Fruit fly (Drosophila melanogaster) whole organism, embryonic: ENCODE results near the gene CG43886.

Experiments used
- Abd-B ChIP-seq: fragments of 200-800 bp; sonication (Bioruptor generic); optimal IDR thresholded peaks from 2 replicates; lab custom pipeline; 2018; ENCODE audit warnings: missing biosample characterization, mild to moderate bottlenecking, missing genetic modification characterization, moderate library complexity
- CG10565 ChIP-seq: fragments of 200-800 bp; sonication (Bioruptor generic); optimal IDR thresholded peaks from 3 replicates; lab custom pipeline; 2016; ENCODE audit warnings: missing biosample characterization, mild to moderate bottlenecking, missing genetic modification characterization
- CG11504 ChIP-seq: fragments of 200-800 bp; sonication (Bioruptor generic); optimal IDR thresholded peaks from 3 replicates; lab custom pipeline; 2019; ENCODE audit warnings: missing biosample characterization, mild to moderate bottlenecking, missing genetic modification characterization, moderate library complexity
- CG11560 ChIP-seq: fragments of 200-800 bp; sonication (Bioruptor generic); IDR thresholded peaks from 3 replicates; pipeline ENCODE4 v1.3.6; 2022; ENCODE audit warnings: missing biosample characterization, missing genetic modification characterization
- CG13287 ChIP-seq: fragments of 200-800 bp; sonication (Bioruptor generic); IDR thresholded peaks from 2 replicates; pipeline ENCODE4 v1.3.6; 2022; ENCODE audit warnings: missing biosample characterization, missing genetic modification characterization; ENCODE audit not compliant: partially characterized antibody
- CG15011 ChIP-seq: fragments of 200-800 bp; sonication (Bioruptor generic); optimal IDR thresholded peaks from 3 replicates; lab custom pipeline; 2018; ENCODE audit warnings: missing biosample characterization, mild to moderate bottlenecking, missing genetic modification characterization
- CG15269 ChIP-seq: fragments of 200-800 bp; sonication (Bioruptor generic); optimal IDR thresholded peaks from 2 replicates; lab custom pipeline; 2018; ENCODE audit warnings: missing biosample characterization, mild to moderate bottlenecking, missing genetic modification characterization, moderate library complexity
- CG1647 ChIP-seq: fragments of 200-800 bp; sonication (Bioruptor generic); optimal IDR thresholded peaks from 3 replicates; lab custom pipeline; 2016; ENCODE audit warnings: missing biosample characterization, missing genetic modification characterization
- CG17612 ChIP-seq: fragments of 200-800 bp; sonication (Bioruptor generic); IDR thresholded peaks from 2 replicates; pipeline ENCODE4 v1.3.6; 2022; ENCODE audit warnings: missing biosample characterization, missing genetic modification characterization
- CG17802 ChIP-seq: fragments of 200-800 bp; sonication (Bioruptor generic); optimal IDR thresholded peaks from 2 replicates; lab custom pipeline; 2018; ENCODE audit warnings: missing biosample characterization, mild to moderate bottlenecking, missing genetic modification characterization, moderate library complexity
- CG18262 ChIP-seq: fragments of 200-800 bp; optimal IDR thresholded peaks from 3 replicates; lab custom pipeline; 2019; ENCODE audit warnings: missing biosample characterization, mild to moderate bottlenecking, missing genetic modification characterization, moderate library complexity
- CG2678 ChIP-seq: fragments of 200-800 bp; sonication (Bioruptor generic); optimal IDR thresholded peaks from 3 replicates; lab custom pipeline; 2019; ENCODE audit warnings: missing biosample characterization, mild to moderate bottlenecking, missing genetic modification characterization, moderate library complexity
- CG30431 ChIP-seq: fragments of 200-800 bp; sonication (Bioruptor generic); optimal IDR thresholded peaks from 2 replicates; lab custom pipeline; 2017; ENCODE audit warnings: missing biosample characterization, missing genetic modification characterization
- CG3281 ChIP-seq: fragments of 200-800 bp; sonication (Bioruptor generic); optimal IDR thresholded peaks from 3 replicates; lab custom pipeline; 2017; ENCODE audit warnings: missing biosample characterization, mild to moderate bottlenecking, missing genetic modification characterization
- CG34422 ChIP-seq: fragments of 200-800 bp; sonication (Bioruptor generic); IDR thresholded peaks from 3 replicates; pipeline ENCODE4 v1.3.6; 2022; ENCODE audit warnings: missing biosample characterization, missing genetic modification characterization
- CG3838 ChIP-seq: fragments of 200-800 bp; sonication (Bioruptor generic); optimal IDR thresholded peaks from 3 replicates; lab custom pipeline; 2016; ENCODE audit warnings: missing biosample characterization, missing genetic modification characterization
- CG6175 ChIP-seq: fragments of 200-800 bp; sonication (Bioruptor generic); IDR thresholded peaks from 3 replicates; pipeline ENCODE4 v1.3.6; 2022; ENCODE audit warnings: missing biosample characterization, missing genetic modification characterization
- CG7357 ChIP-seq: fragments of 200-800 bp; sonication (Bioruptor generic); IDR thresholded peaks from 3 replicates; pipeline ENCODE4 v1.3.6; 2022; ENCODE audit warnings: missing biosample characterization, missing genetic modification characterization
- CG7745 ChIP-seq: fragments of 200-800 bp; sonication (Bioruptor generic); optimal IDR thresholded peaks from 2 replicates; lab custom pipeline; 2018; ENCODE audit warnings: missing biosample characterization, mild to moderate bottlenecking, missing genetic modification characterization, moderate library complexity
- CG7928 ChIP-seq: fragments of 200-800 bp; sonication (Bioruptor generic); optimal IDR thresholded peaks from 2 replicates; lab custom pipeline; 2017; ENCODE audit warnings: missing biosample characterization, mild to moderate bottlenecking, missing genetic modification characterization
- CG8089 ChIP-seq: fragments of 200-800 bp; sonication (Bioruptor generic); optimal IDR thresholded peaks from 3 replicates; lab custom pipeline; 2016; ENCODE audit warnings: missing biosample characterization, missing genetic modification characterization
- Doc2 ChIP-seq: fragments of 200-800 bp; sonication (Bioruptor generic); IDR thresholded peaks from 2 replicates; pipeline ENCODE4 v1.3.6; 2022; ENCODE audit warnings: missing biosample characterization, missing genetic modification characterization
- Fer2 ChIP-seq: fragments of 200-800 bp; sonication (Bioruptor generic); optimal IDR thresholded peaks from 2 replicates; lab custom pipeline; 2018; ENCODE audit warnings: missing biosample characterization, mild to moderate bottlenecking, missing genetic modification characterization, moderate library complexity
- Fer3 ChIP-seq: fragments of 200-800 bp; sonication (Bioruptor generic); optimal IDR thresholded peaks from 2 replicates; lab custom pipeline; 2018; ENCODE audit warnings: missing biosample characterization, mild to moderate bottlenecking, missing genetic modification characterization, moderate library complexity
- Gsc ChIP-seq: fragments of 200-800 bp; sonication (Bioruptor generic); IDR thresholded peaks from 2 replicates; pipeline ENCODE4 v1.3.6; 2022; ENCODE audit warnings: missing biosample characterization, missing genetic modification characterization
- HLH3B ChIP-seq: fragments of 200-800 bp; sonication (Bioruptor generic); IDR thresholded peaks from 2 replicates; pipeline ENCODE4 v1.3.6; 2022; ENCODE audit warnings: missing biosample characterization, missing genetic modification characterization
- HLH54F ChIP-seq: fragments of 200-800 bp; sonication (Bioruptor generic); optimal IDR thresholded peaks from 3 replicates; lab custom pipeline; 2016; ENCODE audit warnings: missing biosample characterization, missing genetic modification characterization
- Hr3 ChIP-seq: fragments of 200-800 bp; sonication (Bioruptor generic); optimal IDR thresholded peaks from 3 replicates; lab custom pipeline; 2016; ENCODE audit warnings: missing biosample characterization, missing genetic modification characterization
- Hr78 ChIP-seq, 2 experiments: fragments of 200-800 bp in 1 of 2; fragments of >200 bp in 1 of 2; sonication (Bioruptor generic) in 1 of 2; optimal IDR thresholded peaks; 2 replicates each; lab custom pipeline; 2017 to 2019; ENCODE audit warnings: missing biosample characterization in 2 of 2, missing genetic modification characterization in 2 of 2, mild to moderate bottlenecking in 1 of 2, moderate library complexity in 1 of 2
- Nf-YA ChIP-seq: fragments of 200-800 bp; sonication (Bioruptor generic); IDR thresholded peaks from 2 replicates; pipeline ENCODE4 v1.3.6; 2022; ENCODE audit warnings: missing biosample characterization, missing genetic modification characterization
- NfI ChIP-seq: fragments of 200-800 bp; sonication (Bioruptor generic); optimal IDR thresholded peaks from 3 replicates; lab custom pipeline; 2018; ENCODE audit warnings: missing biosample characterization, mild to moderate bottlenecking, missing genetic modification characterization, moderate library complexity
- Opbp ChIP-seq: fragments of 200-800 bp; sonication (Bioruptor generic); IDR thresholded peaks from 3 replicates; pipeline ENCODE4 v1.3.6; 2022; ENCODE audit warnings: missing biosample characterization, missing genetic modification characterization; ENCODE audit not compliant: partially characterized antibody
- ara ChIP-seq: fragments of 200-800 bp; sonication (Bioruptor generic); IDR thresholded peaks from 2 replicates; pipeline ENCODE4 v1.3.6; 2022; ENCODE audit warnings: missing biosample characterization, missing genetic modification characterization
- bsh ChIP-seq, 2 experiments: fragments of 200-800 bp; sonication (Bioruptor generic); optimal IDR thresholded peaks; 2 replicates each; lab custom pipeline; 2017 to 2018; ENCODE audit warnings: mild to moderate bottlenecking in 2 of 2, missing biosample characterization in 2 of 2, missing genetic modification characterization in 2 of 2, moderate library complexity in 1 of 2
- cas ChIP-seq: fragments of 200-800 bp; sonication (Bioruptor generic); IDR thresholded peaks from 2 replicates; pipeline ENCODE4 v1.3.6; 2022; ENCODE audit warnings: missing biosample characterization, missing genetic modification characterization
- cato ChIP-seq: fragments of 200-800 bp; sonication (Bioruptor generic); optimal IDR thresholded peaks from 2 replicates; lab custom pipeline; 2016; ENCODE audit warnings: missing biosample characterization, missing genetic modification characterization, borderline replicate concordance
- chif ChIP-seq, 2 experiments: fragments of 200-800 bp; sonication (Bioruptor generic); optimal IDR thresholded peaks; 3 replicates each; lab custom pipeline; 2016; ENCODE audit warnings: missing biosample characterization in 2 of 2, missing genetic modification characterization in 2 of 2
- dan ChIP-seq: fragments of 200-800 bp; sonication (Bioruptor generic); IDR thresholded peaks from 2 replicates; pipeline ENCODE4 v1.3.6; 2022; ENCODE audit warnings: missing biosample characterization, missing genetic modification characterization
- ems ChIP-seq: fragments of 200-800 bp; sonication (Bioruptor generic); optimal IDR thresholded peaks from 3 replicates; lab custom pipeline; 2016; ENCODE audit warnings: missing biosample characterization, missing genetic modification characterization
- esg ChIP-seq: fragments of 200-800 bp; sonication (Bioruptor generic); conservative IDR thresholded peaks from 2 replicates; pipeline ENCODE4 v1.3.6; 2022; ENCODE audit warnings: missing biosample characterization, missing genetic modification characterization
- fu2 ChIP-seq: fragments of 200-800 bp; sonication (Bioruptor generic); optimal IDR thresholded peaks from 2 replicates; lab custom pipeline; 2016; ENCODE audit warnings: missing biosample characterization, missing genetic modification characterization
- gem ChIP-seq: fragments of 200-800 bp; sonication (Bioruptor generic); optimal IDR thresholded peaks from 2 replicates; lab custom pipeline; 2019; ENCODE audit warnings: missing biosample characterization, mild to moderate bottlenecking, missing genetic modification characterization, moderate library complexity
- gro ChIP-seq: fragments of 200-800 bp; sonication (Bioruptor generic); optimal IDR thresholded peaks from 2 replicates; lab custom pipeline; 2016; ENCODE audit warnings: missing biosample characterization, missing genetic modification characterization
- insv ChIP-seq, 2 experiments: fragments of 200-800 bp; sonication (Bioruptor generic); optimal IDR thresholded peaks; 3 replicates each; lab custom pipeline; 2016 to 2018; ENCODE audit warnings: missing biosample characterization in 2 of 2, missing genetic modification characterization in 2 of 2
- kay ChIP-seq: fragments of 200-800 bp; sonication (Bioruptor generic); optimal IDR thresholded peaks from 2 replicates; lab custom pipeline; 2016; ENCODE audit warnings: missing biosample characterization, missing genetic modification characterization
- nerfin-1 ChIP-seq: fragments of 200-800 bp; sonication (Bioruptor generic); optimal IDR thresholded peaks from 3 replicates; lab custom pipeline; 2019; ENCODE audit warnings: missing biosample characterization, mild to moderate bottlenecking, missing genetic modification characterization, moderate library complexity
- peb ChIP-seq: fragments of 200-800 bp; sonication (Bioruptor generic); IDR thresholded peaks from 2 replicates; pipeline ENCODE4 v1.3.6; 2022; ENCODE audit warnings: missing biosample characterization, missing genetic modification characterization
- pfk ChIP-seq: fragments of 200-800 bp; sonication (Bioruptor generic); optimal IDR thresholded peaks from 2 replicates; lab custom pipeline; 2018; ENCODE audit warnings: missing biosample characterization, mild to moderate bottlenecking, missing genetic modification characterization, moderate library complexity
- phol ChIP-seq: fragments of 200-800 bp; sonication (Bioruptor generic); optimal IDR thresholded peaks from 3 replicates; lab custom pipeline; 2018; ENCODE audit warnings: missing biosample characterization, mild to moderate bottlenecking, missing genetic modification characterization, moderate library complexity
- sens ChIP-seq: fragments of 200-800 bp; sonication (Bioruptor generic); peaks from one replicate; lab custom pipeline; 2016; ENCODE audit warnings: missing biosample characterization, missing genetic modification characterization
- usp ChIP-seq: fragments of >200 bp; optimal IDR thresholded peaks from 2 replicates; lab custom pipeline; 2017; ENCODE audit warnings: missing biosample characterization, missing genetic modification characterization
- zfh2 ChIP-seq: fragments of 200-800 bp; sonication (Bioruptor generic); optimal IDR thresholded peaks from 2 replicates; lab custom pipeline; 2016; ENCODE audit warnings: missing biosample characterization, missing genetic modification characterization

The CG43886 gene

DNA sequence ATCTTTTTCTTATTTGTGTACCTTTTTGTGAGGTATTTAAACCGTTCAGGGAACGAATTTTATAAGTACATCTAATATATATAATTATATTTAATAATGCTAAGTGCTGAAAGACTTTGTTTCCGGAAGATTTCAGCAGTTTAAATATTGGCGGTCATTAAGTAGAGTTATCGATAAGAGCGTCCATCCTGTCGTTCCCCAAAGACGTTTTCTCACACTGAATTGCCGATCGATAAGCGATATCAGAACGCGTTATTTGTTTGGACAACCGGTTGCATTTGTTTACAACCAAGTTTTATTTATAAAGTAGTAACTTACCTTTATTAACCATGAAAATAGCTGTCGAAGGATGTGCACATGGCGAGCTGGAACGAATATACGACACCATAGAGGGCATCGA, 38.0 kb downstream of the CG43886 start, which contains the start of gene ldbr (continued):
- TF ChIP-seq chif (GFP tag; optimal IDR thresholded peaks at IDR 0.05; lab: Kevin White, UChicago) (no peak), usp (no peak), CG3838 (no peak), nerfin-1 (tag; lab: Kevin White, UChicago) (no peak), CG11560 (tag; lab: Robert Waterston, UW) (no peak), CG1647 (no peak), CG30431 (GFP tag; lab: Kevin White, UChicago) (no peak), zfh2 (GFP tag; lab: Kevin White, UChicago) (no peak), gem (tag; lab: Kevin White, UChicago) (no peak), CG7357 (GFP tag; lab: Robert Waterston, UW) (no peak), ems (GFP tag; lab: Kevin White, UChicago) (no peak), HLH3B (GFP tag; lab: Robert Waterston, UW) (no peak), gro (GFP tag; lab: Kevin White, UChicago) (no peak), HLH54F (GFP tag; lab: Kevin White, UChicago) (no peak), CG15011 (GFP tag; lab: Kevin White, UChicago) (no peak), Hr78 (GFP tag; optimal IDR thresholded peaks at IDR 0.05; lab: Kevin White, UChicago) (no peak), Abd-B (GFP tag; lab: Kevin White, UChicago) (no peak), CG13287 (GFP tag; lab: Robert Waterston, UW) (peak; percentile 61), CG15269 (tag; lab: Kevin White, UChicago) (no peak), Doc2 (GFP tag; lab: Robert Waterston, UW) (no peak), CG7928 (GFP tag; lab: Kevin White, UChicago) (no peak), esg (GFP tag; lab: Robert Waterston, UW) (no peak), pfk (peak; percentile 25), dan (GFP tag; lab: Robert Waterston, UW) (no peak), CG34422 (GFP tag; lab: Robert Waterston, UW) (peak; percentile 36; the same call in 1 of the 3 replicates), CG3281 (no peak), CG6175 (GFP tag; lab: Robert Waterston, UW) (no peak), ara (no peak), phol (tag; lab: Kevin White, UChicago) (peak; percentile 39), Gsc (no peak), insv (GFP tag; optimal IDR thresholded peaks at IDR 0.05; lab: Kevin White, UChicago) (peak in 1 of 2 experiments; percentile 26), cas (GFP tag; lab: Robert Waterston, UW) (no peak), Nf-YA (GFP tag; lab: Robert Waterston, UW) (no peak), Opbp (GFP tag; lab: Robert Waterston, UW) (peak; percentile 45; the same call in 2 of the 3 replicates), fu2 (GFP tag; lab: Kevin White, UChicago) (no peak), CG8089 (no peak), CG7745 (tag; lab: Kevin White, UChicago) (no peak), NfI (GFP tag; lab: Kevin White, UChicago) (peak; percentile 31), peb (GFP tag; lab: Robert Waterston, UW) (no peak), CG18262 (tag; lab: Kevin White, UChicago) (peak; percentile 15), bsh (GFP tag; optimal IDR thresholded peaks at IDR 0.05; lab: Kevin White, UChicago) (no peak), CG17802 (tag; lab: Kevin White, UChicago) (no peak), CG2678 (tag; lab: Kevin White, UChicago) (no peak), sens (GFP tag; lab: Kevin White, UChicago) (no peak), CG10565 (GFP tag; lab: Kevin White, UChicago) (no peak), Fer3 (no peak), kay (GFP tag; lab: Kevin White, UChicago) (no peak), CG11504 (tag; lab: Kevin White, UChicago) (no peak), cato (GFP tag; lab: Kevin White, UChicago) (no peak), CG17612 (GFP tag; lab: Robert Waterston, UW) (no peak), Hr3 (no peak), Fer2 (tag; lab: Kevin White, UChicago) (no peak)
